Worm (Caenorhabditis elegans): ENCODE results near the gene cyp-37A1.

The cyp-37A1 gene

DNA sequence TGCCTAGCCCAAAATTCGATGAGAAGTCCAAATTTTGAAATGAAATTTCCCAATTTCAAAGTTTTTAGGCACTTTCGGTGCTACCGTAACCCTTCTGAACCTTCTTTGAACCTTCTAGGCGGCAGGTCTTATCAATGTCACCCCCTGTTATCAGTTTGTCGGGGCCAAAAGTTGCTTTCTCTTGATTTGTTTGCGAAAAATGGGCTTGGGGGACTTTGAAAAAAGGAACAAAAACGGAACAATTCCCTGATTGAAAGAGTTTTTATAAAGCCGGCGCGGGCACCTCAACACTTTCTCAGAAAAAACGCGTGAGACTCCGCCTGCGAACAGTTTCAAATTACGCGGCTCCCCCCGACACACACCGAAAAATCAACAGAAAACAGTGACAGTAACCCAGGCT is 36.4 kb upstream of the cyp-37A1 start:
- TF ChIP-seq lsy-2 (tag; optimal IDR thresholded peaks at IDR 0.05) (no peak), mab-5 (tag; optimal IDR thresholded peaks at IDR 0.05) (no peak), mep-1 (tag; optimal IDR thresholded peaks at IDR 0.05) (no peak), M03D4.4 (tag; optimal IDR thresholded peaks at IDR 0.05) (no peak), ces-1 (GFP tag; optimal IDR thresholded peaks at IDR 0.05) (no peak), sptf-1 (tag; optimal IDR thresholded peaks at IDR 0.05) (no peak), elt-1 (tag; optimal IDR thresholded peaks at IDR 0.05; ENCODE audit: borderline replicate concordance, insufficient read depth) (no peak), flh-1 (GFP tag; optimal IDR thresholded peaks at IDR 0.05) (no peak), bed-3 (GFP tag; optimal IDR thresholded peaks at IDR 0.05) (no peak), blmp-1 (tag; optimal IDR thresholded peaks at IDR 0.05) (no peak), unc-120 (tag; optimal IDR thresholded peaks at IDR 0.05; ENCODE audit: poor library complexity, severe bottlenecking) (no peak), cnd-1 (tag; optimal IDR thresholded peaks at IDR 0.05) (no peak), zip-8 (tag; optimal IDR thresholded peaks at IDR 0.05) (no peak)

DNA sequence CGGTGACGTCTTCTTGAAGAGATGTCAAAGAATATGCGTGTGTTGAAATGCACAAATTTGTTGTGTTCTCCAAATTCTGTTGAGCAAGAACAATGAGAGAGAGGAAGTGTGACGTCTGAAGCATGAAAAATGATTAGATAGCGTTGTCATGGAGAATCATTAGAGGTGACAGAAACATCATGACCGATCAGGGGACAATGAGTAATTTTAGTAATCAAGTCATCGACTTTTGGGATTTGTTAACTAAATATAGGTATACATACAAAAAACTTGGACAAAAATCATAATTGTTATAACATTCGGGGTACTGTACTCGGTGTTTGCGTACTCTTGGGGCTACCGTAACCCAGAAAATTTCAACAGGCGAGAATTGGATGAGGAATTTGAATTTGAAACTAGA is 35.4 kb upstream of the cyp-37A1 start, which contains the start of gene daf-5:
daf-5 (minus strand) TSS at position 101 of the 400 bp plus-strand sequence.
- TF ChIP-seq lin-13 (tag; optimal IDR thresholded peaks at IDR 0.05) (no peak), mab-5 (tag; optimal IDR thresholded peaks at IDR 0.05) (no peak), ces-1 (GFP tag; optimal IDR thresholded peaks at IDR 0.05) (no peak), lin-32 (GFP tag; optimal IDR thresholded peaks at IDR 0.05) (no peak), elt-1 (tag; optimal IDR thresholded peaks at IDR 0.05; ENCODE audit: borderline replicate concordance, insufficient read depth) (no peak)

DNA sequence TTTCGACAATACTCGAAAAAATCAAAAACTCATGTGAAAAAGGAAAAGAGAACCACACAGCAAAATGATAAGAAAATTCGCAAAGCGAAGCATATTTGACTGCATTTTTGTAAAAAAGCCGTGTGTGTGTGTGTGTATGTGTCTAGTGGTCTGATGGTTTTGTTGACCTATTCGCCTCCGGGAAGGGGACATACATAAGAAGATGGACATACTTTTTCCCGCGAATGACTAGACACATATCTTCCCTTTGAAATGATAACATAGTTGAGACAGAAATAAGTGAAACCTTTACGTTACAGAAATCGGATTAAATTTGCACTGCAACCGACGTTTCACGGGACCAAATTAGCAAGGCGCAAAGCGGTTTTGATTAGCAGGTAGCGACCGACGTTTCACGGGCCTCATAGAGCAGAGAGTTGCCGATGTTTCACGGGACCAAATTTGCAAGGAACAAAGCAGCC is 34.7 kb upstream of the cyp-37A1 start:
- no peak for TF ChIP-seq hlh-1 (tag; optimal IDR thresholded peaks at IDR 0.05)

DNA sequence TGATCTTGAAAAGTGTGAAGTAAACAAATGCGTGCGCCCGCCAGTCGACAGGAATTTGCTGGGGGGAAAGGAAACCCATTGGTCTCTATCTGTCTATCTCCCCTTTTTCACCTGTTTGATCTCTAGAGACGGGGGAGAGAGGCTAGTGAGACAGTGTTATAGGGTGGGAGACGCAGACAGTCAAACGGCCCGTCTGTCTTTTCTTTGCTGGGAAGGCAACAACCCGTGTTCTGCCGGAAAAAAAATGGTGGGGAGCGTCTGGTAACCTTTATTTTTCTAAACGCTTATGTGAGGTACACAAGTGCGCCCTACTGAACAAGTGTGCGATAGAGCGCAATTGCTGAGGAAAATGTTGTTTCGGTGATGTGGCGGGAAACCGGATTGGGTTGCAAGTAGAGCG is 33.7 kb upstream of the cyp-37A1 start:
- TF ChIP-seq lin-32 (GFP tag; optimal IDR thresholded peaks at IDR 0.05) (no peak), ces-1 (GFP tag; optimal IDR thresholded peaks at IDR 0.05) (no peak), tbx-8 (GFP tag; optimal IDR thresholded peaks at IDR 0.05) (no peak), nhr-28 (tag; optimal IDR thresholded peaks at IDR 0.05) (no peak), mab-5 (tag; optimal IDR thresholded peaks at IDR 0.05) (no peak), elt-1 (tag; optimal IDR thresholded peaks at IDR 0.05; ENCODE audit: borderline replicate concordance, insufficient read depth) (peak; percentile 23), mep-1 (tag; optimal IDR thresholded peaks at IDR 0.05) (peak; percentile 56), nhr-12 (tag; optimal IDR thresholded peaks at IDR 0.05) (no peak), snpc-4 (tag; optimal IDR thresholded peaks at IDR 0.05) (no peak), nhr-237 (tag; optimal IDR thresholded peaks at IDR 0.05) (peak; percentile 26), unc-62 (GFP tag; optimal IDR thresholded peaks at IDR 0.05) (no peak), ham-2 (GFP tag; optimal IDR thresholded peaks at IDR 0.05) (peak; percentile 13), pha-4 (tag; optimal IDR thresholded peaks at IDR 0.05) (no peak), flh-1 (GFP tag; optimal IDR thresholded peaks at IDR 0.05) (no peak), sem-2 (GFP tag; optimal IDR thresholded peaks at IDR 0.05) (no peak), lsy-2 (tag; optimal IDR thresholded peaks at IDR 0.05) (no peak), M03D4.4 (tag; optimal IDR thresholded peaks at IDR 0.05) (no peak), unc-120 (tag; optimal IDR thresholded peaks at IDR 0.05; ENCODE audit: poor library complexity, severe bottlenecking) (peak; percentile 69), cnd-1 (tag; optimal IDR thresholded peaks at IDR 0.05) (peak; percentile 52), blmp-1 (tag; optimal IDR thresholded peaks at IDR 0.05) (no peak), unc-39 (tag; optimal IDR thresholded peaks at IDR 0.05) (no peak), drap-1 (GFP tag; optimal IDR thresholded peaks at IDR 0.05) (no peak), nhr-76 (tag; optimal IDR thresholded peaks at IDR 0.05) (no peak), ztf-11 (tag; optimal IDR thresholded peaks at IDR 0.05) (no peak), zip-8 (tag; optimal IDR thresholded peaks at IDR 0.05) (no peak), bed-3 (GFP tag; optimal IDR thresholded peaks at IDR 0.05) (no peak), ceh-39 (tag; optimal IDR thresholded peaks at IDR 0.05) (no peak), lin-13 (tag; optimal IDR thresholded peaks at IDR 0.05) (no peak), nhr-2 (tag; optimal IDR thresholded peaks at IDR 0.05) (no peak), mls-2 (tag; optimal IDR thresholded peaks at IDR 0.05) (no peak), ceh-83 (GFP tag; optimal IDR thresholded peaks at IDR 0.05) (no peak), elt-3 (tag; optimal IDR thresholded peaks at IDR 0.05) (no peak), sptf-1 (tag; optimal IDR thresholded peaks at IDR 0.05) (no peak), hlh-1 (tag; optimal IDR thresholded peaks at IDR 0.05) (peak; percentile 75), ceh-43 (GFP tag; optimal IDR thresholded peaks at IDR 0.05) (no peak)

Measured in whole organism, mixed stage, embryonic.